Worm (Caenorhabditis elegans) whole organism, late embryonic: Measurements from ENCODE around the gene K08E7.4.

Experiments used
- F13H6.1 ChIP-seq: sonication (generic microtip); optimal IDR thresholded peaks from 2 replicates; lab custom pipeline; 2016; ENCODE audit warnings: missing genetic modification characterization, missing compliant biosample characterization
- K02D7.2 ChIP-seq: sonication (generic microtip); optimal IDR thresholded peaks from 2 replicates; lab custom pipeline; 2017; ENCODE audit warnings: mild to moderate bottlenecking, missing genetic modification characterization, missing compliant biosample characterization
- K09A11.1 ChIP-seq: sonication (generic microtip); optimal IDR thresholded peaks from 2 replicates; lab custom pipeline; 2017; ENCODE audit warnings: antibody characterized with exemption, mild to moderate bottlenecking, missing genetic modification characterization, missing compliant biosample characterization; ENCODE audit not compliant: insufficient read depth
- T23F11.4 ChIP-seq: fragments of 200-800 bp; sonication (Bioruptor generic); optimal IDR thresholded peaks from 2 replicates; lab custom pipeline; 2018; ENCODE audit warnings: mild to moderate bottlenecking, missing genetic modification characterization, missing compliant biosample characterization
- ceh-14 ChIP-seq: sonication (generic microtip); optimal IDR thresholded peaks from 2 replicates; lab custom pipeline; 2016; ENCODE audit warnings: missing genotype, missing genetic modification characterization, missing compliant biosample characterization
- ceh-19 ChIP-seq: fragments of 200-800 bp; sonication (Bioruptor generic); optimal IDR thresholded peaks from 2 replicates; lab custom pipeline; 2018; ENCODE audit warnings: mild to moderate bottlenecking, missing genetic modification characterization, missing compliant biosample characterization
- ceh-2 ChIP-seq: sonication (generic microtip); optimal IDR thresholded peaks from 2 replicates; lab custom pipeline; 2016; ENCODE audit warnings: missing genotype, missing genetic modification characterization, missing compliant biosample characterization
- ceh-22 ChIP-seq: sonication (generic microtip); optimal IDR thresholded peaks from 2 replicates; lab custom pipeline; 2017; ENCODE audit warnings: missing biosample characterization, missing genetic modification characterization
- ceh-24 ChIP-seq: sonication (generic microtip); optimal IDR thresholded peaks from 2 replicates; lab custom pipeline; 2016; ENCODE audit warnings: mild to moderate bottlenecking, missing genetic modification characterization, missing compliant biosample characterization
- ceh-31 ChIP-seq: sonication (generic microtip); optimal IDR thresholded peaks from 2 replicates; lab custom pipeline; 2016; ENCODE audit warnings: missing genetic modification characterization, missing compliant biosample characterization
- ceh-34 ChIP-seq: sonication (generic microtip); optimal IDR thresholded peaks from 2 replicates; lab custom pipeline; 2016; ENCODE audit warnings: mild to moderate bottlenecking, missing genetic modification characterization, missing compliant biosample characterization
- ceh-45 ChIP-seq: fragments of 200-800 bp; sonication (Bioruptor generic); IDR thresholded peaks from 2 replicates; pipeline ENCODE4 v1.3.6; 2022; ENCODE audit warnings: missing genetic modification reagents, missing genetic modification characterization, missing compliant biosample characterization
- ceh-9 ChIP-seq: sonication (generic microtip); optimal IDR thresholded peaks from 2 replicates; lab custom pipeline; 2016; ENCODE audit warnings: mild to moderate bottlenecking, missing genetic modification characterization, inconsistent platforms, missing compliant biosample characterization
- che-1 ChIP-seq: sonication (generic microtip); optimal IDR thresholded peaks from 2 replicates; lab custom pipeline; 2016; ENCODE audit warnings: mild to moderate bottlenecking, missing genetic modification characterization, missing compliant biosample characterization
- dmd-4 ChIP-seq: sonication (generic microtip); optimal IDR thresholded peaks from 2 replicates; lab custom pipeline; 2016; ENCODE audit warnings: borderline replicate concordance, missing genetic modification characterization, missing compliant biosample characterization
- dve-1 ChIP-seq: sonication (generic microtip); optimal IDR thresholded peaks from 2 replicates; lab custom pipeline; 2017; ENCODE audit warnings: antibody characterized with exemption, mild to moderate bottlenecking, missing genetic modification characterization, missing compliant biosample characterization
- eyg-1 ChIP-seq: sonication (generic microtip); optimal IDR thresholded peaks from 2 replicates; lab custom pipeline; 2016; ENCODE audit warnings: missing genotype, missing genetic modification characterization, missing compliant biosample characterization
- gmeb-2 ChIP-seq: sonication (generic microtip); optimal IDR thresholded peaks from 2 replicates; lab custom pipeline; 2016; ENCODE audit warnings: missing genetic modification characterization, inconsistent platforms, missing compliant biosample characterization
- hlh-13 ChIP-seq: fragments of 200-800 bp; sonication (Bioruptor generic); optimal IDR thresholded peaks from 2 replicates; lab custom pipeline; 2018; ENCODE audit warnings: mild to moderate bottlenecking, missing genetic modification characterization, missing compliant biosample characterization
- hlh-15 ChIP-seq: sonication (generic microtip); optimal IDR thresholded peaks from 2 replicates; lab custom pipeline; 2016; ENCODE audit warnings: missing genetic modification characterization, missing compliant biosample characterization
- hlh-30 ChIP-seq: sonication (generic microtip); optimal IDR thresholded peaks from 2 replicates; lab custom pipeline; 2017; ENCODE audit warnings: antibody characterized with exemption, missing genetic modification characterization, missing compliant biosample characterization; ENCODE audit not compliant: insufficient read depth
- mec-3 ChIP-seq: sonication (generic microtip); optimal IDR thresholded peaks from 2 replicates; lab custom pipeline; 2016; ENCODE audit warnings: borderline replicate concordance, missing genetic modification characterization, missing compliant biosample characterization
- nfya-1 ChIP-seq: sonication (generic microtip); optimal IDR thresholded peaks from 2 replicates; lab custom pipeline; 2017; ENCODE audit warnings: missing genetic modification characterization, mild to moderate bottlenecking, missing compliant biosample characterization, antibody characterized with exemption, moderate library complexity
- nhr-11 ChIP-seq: fragments of 150-350 bp; optimal IDR thresholded peaks from 2 replicates; lab custom pipeline; 2014; ENCODE audit warnings: missing biosample characterization, missing genetic modification characterization
- nhr-232 ChIP-seq: sonication (generic microtip); optimal IDR thresholded peaks from 2 replicates; lab custom pipeline; 2016; ENCODE audit warnings: missing genetic modification characterization, missing compliant biosample characterization
- npax-4 ChIP-seq: sonication (generic microtip); optimal IDR thresholded peaks from 2 replicates; lab custom pipeline; 2016; ENCODE audit warnings: missing genetic modification characterization, missing compliant biosample characterization
- odd-2 ChIP-seq: sonication (generic microtip); optimal IDR thresholded peaks from 2 replicates; lab custom pipeline; 2017; ENCODE audit warnings: antibody characterized with exemption, mild to moderate bottlenecking, missing genetic modification characterization, missing compliant biosample characterization
- pag-3 ChIP-seq: sonication (generic microtip); optimal IDR thresholded peaks from 2 replicates; lab custom pipeline; 2016; ENCODE audit warnings: missing compliant biosample characterization, missing genetic modification characterization, borderline replicate concordance
- pat-9 ChIP-seq: fragments of 200-800 bp; sonication (Bioruptor generic); optimal IDR thresholded peaks from 2 replicates; lab custom pipeline; 2018; ENCODE audit warnings: mild to moderate bottlenecking, missing genetic modification characterization, moderate library complexity, missing compliant biosample characterization
- pha-2 ChIP-seq: sonication (generic microtip); optimal IDR thresholded peaks from 2 replicates; lab custom pipeline; 2017; ENCODE audit warnings: mild to moderate bottlenecking, missing genetic modification characterization, missing compliant biosample characterization
- pha-4 ChIP-seq: fragments of 150-350 bp; optimal IDR thresholded peaks from 2 replicates; lab custom pipeline; 2018; ENCODE audit warnings: missing biosample characterization, missing genetic modification reagents, missing genetic modification characterization
- pros-1 ChIP-seq: fragments of 150-350 bp; optimal IDR thresholded peaks from 2 replicates; lab custom pipeline; 2014; ENCODE audit warnings: missing biosample characterization, missing genetic modification reagents, missing genetic modification characterization
- sdc-2 ChIP-seq: sonication (generic microtip); optimal IDR thresholded peaks from 2 replicates; lab custom pipeline; 2016; ENCODE audit warnings: missing genotype, missing genetic modification characterization, missing compliant biosample characterization
- sox-2 ChIP-seq: fragments of 200-800 bp; sonication (Bioruptor generic); IDR thresholded peaks from 2 replicates; pipeline ENCODE4 v1.3.6; 2022; ENCODE audit warnings: missing genetic modification reagents, missing genetic modification characterization, missing compliant biosample characterization
- syd-9 ChIP-seq: sonication (generic microtip); optimal IDR thresholded peaks from 2 replicates; lab custom pipeline; 2016; ENCODE audit warnings: mild to moderate bottlenecking, missing genetic modification characterization, moderate library complexity, missing compliant biosample characterization
- unc-3 ChIP-seq, 2 experiments: fragments of 200-800 bp in 1 of 2; sonication (Bioruptor generic) in 1 of 2; sonication (generic microtip) in 1 of 2; conservative IDR thresholded peaks in 1 of 2; optimal IDR thresholded peaks in 1 of 2; 2 replicates each; pipeline versions ENCODE4 v1.3.6 to Lab custom; 2016 to 2022; ENCODE audit warnings: missing compliant biosample characterization in 2 of 2, missing genetic modification characterization in 2 of 2, missing genetic modification reagents in 1 of 2
- unc-42 ChIP-seq: sonication (generic microtip); optimal IDR thresholded peaks from 2 replicates; lab custom pipeline; 2016; ENCODE audit warnings: missing genotype, missing genetic modification characterization, missing compliant biosample characterization
- unc-55 ChIP-seq: sonication (generic microtip); optimal IDR thresholded peaks from 2 replicates; lab custom pipeline; 2017; ENCODE audit warnings: missing biosample characterization, missing genetic modification reagents, missing genetic modification characterization
- zip-5 ChIP-seq: sonication (generic microtip); optimal IDR thresholded peaks from 2 replicates; lab custom pipeline; 2016; ENCODE audit warnings: missing genetic modification characterization, missing compliant biosample characterization
- ztf-16 ChIP-seq: sonication (generic microtip); optimal IDR thresholded peaks from 2 replicates; lab custom pipeline; 2017; ENCODE audit warnings: missing genetic modification characterization, missing compliant biosample characterization

Gene K08E7.4

DNA sequence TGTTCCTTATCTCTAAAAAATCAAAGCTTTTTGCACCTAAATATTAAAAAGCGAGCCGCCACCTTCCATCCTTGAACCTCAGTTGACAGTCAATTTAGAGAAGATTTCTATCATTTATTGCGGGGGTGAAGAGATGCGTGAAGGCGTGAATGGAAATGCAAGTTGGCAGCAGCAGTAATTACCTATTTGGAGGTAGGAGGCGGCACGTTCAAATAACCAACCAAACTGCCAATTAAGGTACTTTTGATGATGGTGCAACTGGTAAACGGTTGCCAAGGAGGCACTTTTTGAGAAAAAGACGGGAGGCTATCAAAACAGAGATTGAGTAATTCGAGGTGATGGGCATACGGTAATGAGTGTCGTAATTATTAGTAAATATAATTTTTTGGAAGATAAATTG is 34.6 kb downstream of the K08E7.4 start:
- no peak for TF ChIP-seq dmd-4 (tag; lab: Kevin White, UChicago)
- TF ChIP-seq eyg-1 (tag; lab: Kevin White, UChicago) = no peak
- TF ChIP-seq T23F11.4 (GFP tag; lab: Kevin White, UChicago) = no peak
- TF ChIP-seq unc-55 (GFP tag; lab: Kevin White, UChicago) = no peak
- TF ChIP-seq K02D7.2 = no peak
- TF ChIP-seq zip-5 (tag; lab: Kevin White, UChicago) = no peak
- no peak for TF ChIP-seq pros-1 (tag; lab: Kevin White, UChicago)
- no peak for TF ChIP-seq ceh-22 (tag; lab: Kevin White, UChicago)
- TF ChIP-seq nhr-11 (tag; lab: Kevin White, UChicago) = no peak
- TF ChIP-seq mec-3 (tag; lab: Kevin White, UChicago) = no peak
- no peak for TF ChIP-seq unc-3 (GFP tag; conservative IDR thresholded peaks at IDR 0.05; lab: Robert Waterston, UW)
- no peak for TF ChIP-seq unc-3 (tag; optimal IDR thresholded peaks at IDR 0.05; lab: Kevin White, UChicago)
- no peak for TF ChIP-seq sox-2 (GFP tag; lab: Robert Waterston, UW)
- TF ChIP-seq pha-4 (tag; lab: Kevin White, UChicago) = no peak
- TF ChIP-seq unc-42 = no peak
- no peak for TF ChIP-seq ceh-34
- no peak for TF ChIP-seq hlh-30 (tag; lab: Kevin White, UChicago)
- TF ChIP-seq npax-4 (tag; lab: Kevin White, UChicago) = no peak
- no peak for TF ChIP-seq ceh-9
- TF ChIP-seq, all 69 proteins: peak for 0

DNA sequence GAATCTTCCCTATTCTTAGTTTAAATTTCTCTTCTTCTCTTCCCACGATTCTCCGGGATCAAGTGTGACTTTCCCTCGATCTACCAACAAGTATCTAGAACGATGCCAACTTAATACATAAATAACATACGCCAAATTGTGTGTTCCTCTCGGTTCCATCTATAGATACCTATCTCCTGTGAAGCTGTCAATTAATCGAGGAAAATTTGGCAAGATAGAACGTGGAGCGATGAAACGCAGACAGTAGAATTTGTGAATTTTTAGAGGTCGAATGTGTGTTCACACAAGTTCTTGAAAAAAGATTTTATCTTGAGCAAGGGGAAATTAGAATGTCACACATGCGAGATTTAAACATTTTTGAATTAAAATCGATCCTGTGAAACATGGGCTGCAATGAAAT is 39.5 kb downstream of the K08E7.4 start:
- TF ChIP-seq pha-2 (tag; lab: Kevin White, UChicago) (no peak), ztf-16 (tag; lab: Kevin White, UChicago) (no peak), pag-3 (no peak), ceh-24 (tag; lab: Kevin White, UChicago) (no peak), che-1 (tag; lab: Kevin White, UChicago) (no peak), gmeb-2 (tag; lab: Kevin White, UChicago) (no peak), odd-2 (tag; lab: Kevin White, UChicago) (no peak), dmd-4 (tag; lab: Kevin White, UChicago) (no peak), ceh-19 (GFP tag; lab: Kevin White, UChicago) (no peak), ceh-2 (no peak)

DNA sequence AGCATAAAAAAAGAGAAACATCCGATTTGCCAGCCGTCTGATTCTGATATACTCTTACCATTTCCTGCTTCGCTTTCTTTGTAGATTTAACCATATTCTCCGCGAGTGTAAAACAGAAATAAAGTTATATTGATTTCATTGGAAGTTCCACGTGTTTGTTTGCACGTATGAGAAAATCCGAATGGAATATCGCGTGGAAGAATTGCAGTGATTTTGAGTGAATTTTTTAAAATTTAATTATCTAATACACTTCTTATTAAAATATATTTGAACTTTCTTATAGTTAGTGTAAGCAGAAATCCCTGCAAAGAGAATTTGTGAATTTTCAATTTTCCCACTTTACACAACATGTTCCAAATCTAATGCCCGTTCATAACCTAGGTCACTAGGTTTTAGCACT is 39.9 kb downstream of the K08E7.4 start, which contains the start of gene F53B2.5:
Gene F53B2.5, minus strand, starts transcription at position 101 of the 400 bp plus-strand sequence.
- no peak for TF ChIP-seq pha-4 (tag; lab: Kevin White, UChicago)
- TF ChIP-seq, all 69 proteins: peak for 0

DNA sequence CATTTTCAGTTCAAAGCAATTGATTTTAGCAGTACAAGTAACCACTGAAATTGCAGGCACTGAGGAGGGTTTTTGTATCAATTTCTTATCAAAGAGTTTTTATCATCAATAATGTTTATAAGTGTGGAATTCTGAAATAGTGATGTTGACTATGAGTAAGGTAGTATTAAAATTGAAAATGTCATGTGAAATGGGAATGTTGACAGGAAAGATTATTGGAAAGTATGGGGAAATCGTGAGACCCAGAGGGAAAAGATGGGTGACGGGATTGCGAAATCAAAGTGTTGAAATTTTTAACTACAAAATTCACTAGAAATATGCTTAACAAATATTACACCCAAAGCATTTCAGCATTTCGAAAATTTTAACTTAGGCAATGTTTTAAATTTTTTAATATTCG is 43.7 kb downstream of the K08E7.4 start, which contains the start of gene F53B2.8:
Gene F53B2.8, minus strand, starts transcription at position 180 of the 400 bp plus-strand sequence.
- no peak for TF ChIP-seq ceh-31 (tag; lab: Kevin White, UChicago)
- no peak for TF ChIP-seq nfya-1 (tag; lab: Kevin White, UChicago)
- no peak for TF ChIP-seq pat-9 (tag; lab: Kevin White, UChicago)
- TF ChIP-seq sdc-2 (tag; lab: Kevin White, UChicago) = no peak
- no peak for TF ChIP-seq hlh-15
- TF ChIP-seq T23F11.4 (GFP tag; lab: Kevin White, UChicago) = no peak
- TF ChIP-seq ztf-16 (tag; lab: Kevin White, UChicago) = no peak
- TF ChIP-seq npax-4 (tag; lab: Kevin White, UChicago) = no peak
- TF ChIP-seq dve-1 = no peak
- TF ChIP-seq gmeb-2 (tag; lab: Kevin White, UChicago) = no peak
- no peak for TF ChIP-seq K09A11.1 (tag; lab: Kevin White, UChicago)
- TF ChIP-seq nhr-232 (tag; lab: Kevin White, UChicago) = no peak
- TF ChIP-seq ceh-45 (GFP tag; lab: Robert Waterston, UW) = no peak
- no peak for TF ChIP-seq pha-4 (tag; lab: Kevin White, UChicago)
- TF ChIP-seq hlh-13 = no peak
- TF ChIP-seq ceh-14 (tag; lab: Kevin White, UChicago) = no peak
- no peak for TF ChIP-seq hlh-30 (tag; lab: Kevin White, UChicago)
- TF ChIP-seq pag-3 = no peak
- no peak for TF ChIP-seq F13H6.1 (tag; lab: Kevin White, UChicago)
- no peak for TF ChIP-seq syd-9 (tag; lab: Kevin White, UChicago)
